Fruit fly (Drosophila melanogaster): Measurements from ENCODE around the gene Cpr67B.

Cpr67B gene

dm6 chr3L:9399013-9399750 is 5.4 kb upstream of the Cpr67B start, which contains the start of gene CG4080:
TSS of gene CG4080 (minus strand) at chr3L:9399227.
- TF ChIP-seq cnc (optimal IDR thresholded peaks at IDR 0.05), result no peak
- peak; percentile 39 for TF ChIP-seq ovo (GFP tag; optimal IDR thresholded peaks at IDR 0.05)
- peak; percentile 98 for TF ChIP-seq kay (GFP tag; ENCODE audit: borderline replicate concordance)
- TF ChIP-seq Clk (GFP tag; optimal IDR thresholded peaks at IDR 0.05), result no peak
- peak; percentile 63 for TF ChIP-seq Mnt (GFP tag; optimal IDR thresholded peaks at IDR 0.05)
- TF ChIP-seq CG33017 (tag; optimal IDR thresholded peaks at IDR 0.05), result peak; percentile 49
- TF ChIP-seq Crg-1 (GFP tag; optimal IDR thresholded peaks at IDR 0.05), result peak; percentile 33
- peak; percentile 38 for TF ChIP-seq cic (GFP tag; optimal IDR thresholded peaks at IDR 0.05)
- TF ChIP-seq CG11617 (GFP tag; optimal IDR thresholded peaks at IDR 0.05), result peak; percentile 76
- no peak for TF ChIP-seq CG7045 (GFP tag; optimal IDR thresholded peaks at IDR 0.05)
- peak; percentile 42 for TF ChIP-seq bab1 (GFP tag; optimal IDR thresholded peaks at IDR 0.05)
- TF ChIP-seq CG1620 (GFP tag; optimal IDR thresholded peaks at IDR 0.05), result peak; percentile 49
- no peak for TF ChIP-seq CG12768 (GFP tag; optimal IDR thresholded peaks at IDR 0.05)
- no peak for TF ChIP-seq tj (GFP tag; optimal IDR thresholded peaks at IDR 0.05)
- no peak for TF ChIP-seq pad (GFP tag; optimal IDR thresholded peaks at IDR 0.05)
- no peak for TF ChIP-seq toe (GFP tag; optimal IDR thresholded peaks at IDR 0.05)
- no peak for TF ChIP-seq Hr96 (GFP tag; optimal IDR thresholded peaks at IDR 0.05)
- peak; percentile 37 for TF ChIP-seq CG7101 (tag; optimal IDR thresholded peaks at IDR 0.05)
- TF ChIP-seq CG14711 (tag; optimal IDR thresholded peaks at IDR 0.05), result peak; percentile 43

- TF ChIP-seq kay (GFP tag; ENCODE audit: borderline replicate concordance), result no peak
- no peak for TF ChIP-seq cic (GFP tag; optimal IDR thresholded peaks at IDR 0.05)
- no peak for TF ChIP-seq CG5204 (GFP tag; optimal IDR thresholded peaks at IDR 0.05)
- no peak for TF ChIP-seq Crg-1 (GFP tag; optimal IDR thresholded peaks at IDR 0.05)
- no peak for TF ChIP-seq Mnt (GFP tag; optimal IDR thresholded peaks at IDR 0.05)
- no peak for TF ChIP-seq tj (GFP tag; optimal IDR thresholded peaks at IDR 0.05)
- no peak for TF ChIP-seq CG33017 (tag; optimal IDR thresholded peaks at IDR 0.05)
- no peak for TF ChIP-seq CG14711 (tag; optimal IDR thresholded peaks at IDR 0.05)
- no peak for TF ChIP-seq ovo (GFP tag; optimal IDR thresholded peaks at IDR 0.05)
- no peak for TF ChIP-seq CG11617 (GFP tag; optimal IDR thresholded peaks at IDR 0.05)
- no peak for TF ChIP-seq CG7101 (tag; optimal IDR thresholded peaks at IDR 0.05)
- no peak for TF ChIP-seq bab1 (GFP tag; optimal IDR thresholded peaks at IDR 0.05)
- no peak for TF ChIP-seq Hr96 (GFP tag; optimal IDR thresholded peaks at IDR 0.05)
- no peak for TF ChIP-seq Clk (GFP tag; optimal IDR thresholded peaks at IDR 0.05)
- TF ChIP-seq pad (GFP tag; optimal IDR thresholded peaks at IDR 0.05), result no peak
- TF ChIP-seq CG1620 (GFP tag; optimal IDR thresholded peaks at IDR 0.05), result no peak
- TF ChIP-seq toe (GFP tag; optimal IDR thresholded peaks at IDR 0.05), result no peak
- no peak for TF ChIP-seq CG7045 (GFP tag; optimal IDR thresholded peaks at IDR 0.05)
Measured at dm6 chr3L:9399855-9400254, 4.7 kb upstream of the Cpr67B start.

dm6 chr3L:9400697-9401353 is 3.8 kb upstream of the Cpr67B start:
- TF ChIP-seq bab1 (GFP tag; optimal IDR thresholded peaks at IDR 0.05) (no peak), CG12768 (GFP tag; optimal IDR thresholded peaks at IDR 0.05) (no peak), CG5204 (GFP tag; optimal IDR thresholded peaks at IDR 0.05) (no peak), CG7045 (GFP tag; optimal IDR thresholded peaks at IDR 0.05) (no peak), kay (GFP tag; ENCODE audit: borderline replicate concordance) (no peak), cic (GFP tag; optimal IDR thresholded peaks at IDR 0.05) (no peak), CG7101 (tag; optimal IDR thresholded peaks at IDR 0.05) (no peak), ovo (GFP tag; optimal IDR thresholded peaks at IDR 0.05) (no peak), Clk (GFP tag; optimal IDR thresholded peaks at IDR 0.05) (no peak), Mnt (GFP tag; optimal IDR thresholded peaks at IDR 0.05) (no peak), Hr96 (GFP tag; optimal IDR thresholded peaks at IDR 0.05) (no peak), CG33017 (tag; optimal IDR thresholded peaks at IDR 0.05) (no peak), Crg-1 (GFP tag; optimal IDR thresholded peaks at IDR 0.05) (no peak), toe (GFP tag; optimal IDR thresholded peaks at IDR 0.05) (no peak), pad (GFP tag; optimal IDR thresholded peaks at IDR 0.05) (no peak), CG11617 (GFP tag; optimal IDR thresholded peaks at IDR 0.05) (no peak), CG14711 (tag; optimal IDR thresholded peaks at IDR 0.05) (no peak), cnc (optimal IDR thresholded peaks at IDR 0.05) (no peak)

dm6 chr3L:9401354-9402156 is 3.0 kb upstream of the Cpr67B start:
- TF ChIP-seq CG12768 (GFP tag; optimal IDR thresholded peaks at IDR 0.05) (peak; percentile 13), kay (GFP tag; ENCODE audit: borderline replicate concordance) (peak; percentile 96), bab1 (GFP tag; optimal IDR thresholded peaks at IDR 0.05) (no peak), tj (GFP tag; optimal IDR thresholded peaks at IDR 0.05) (peak; percentile 74), pad (GFP tag; optimal IDR thresholded peaks at IDR 0.05) (peak; percentile 87), CG5204 (GFP tag; optimal IDR thresholded peaks at IDR 0.05) (no peak), ovo (GFP tag; optimal IDR thresholded peaks at IDR 0.05) (peak; percentile 93)

- TF ChIP-seq Crg-1 (GFP tag; optimal IDR thresholded peaks at IDR 0.05) (no peak), CG7101 (tag; optimal IDR thresholded peaks at IDR 0.05) (no peak), Hr96 (GFP tag; optimal IDR thresholded peaks at IDR 0.05) (no peak), CG14711 (tag; optimal IDR thresholded peaks at IDR 0.05) (peak; percentile 87), CG7045 (GFP tag; optimal IDR thresholded peaks at IDR 0.05) (no peak), tj (GFP tag; optimal IDR thresholded peaks at IDR 0.05) (peak; percentile 38), CG1620 (GFP tag; optimal IDR thresholded peaks at IDR 0.05) (no peak), bab1 (GFP tag; optimal IDR thresholded peaks at IDR 0.05) (peak; percentile 9), cnc (optimal IDR thresholded peaks at IDR 0.05) (no peak), Clk (GFP tag; optimal IDR thresholded peaks at IDR 0.05) (no peak), CG5204 (GFP tag; optimal IDR thresholded peaks at IDR 0.05) (no peak), kay (GFP tag; ENCODE audit: borderline replicate concordance) (peak; percentile 38), CG33017 (tag; optimal IDR thresholded peaks at IDR 0.05) (no peak), Mnt (GFP tag; optimal IDR thresholded peaks at IDR 0.05) (peak; percentile 78)
Measured at dm6 chr3L:9402157-9402890, 2.3 kb upstream of the Cpr67B start, which contains the start of gene eIF4E1. TSS of gene eIF4E1 (minus strand) at chr3L:9402460.

Data from whole organism, adult.